ENCODE assay signal across 2 worm cellular contexts in genomic region chrIV:16776915-16777314, ce11.
A peak's percentile ranks its signal among the peaks of the same experiment; 100 is the strongest.
TF ChIP-seq lines count a peak whose summit lies in the region.

No protein-coding gene starts in this region.

TF ChIP-seq in whole organism, L4 larva, 104 proteins besides CTCF, POLR2A, EP300 and RAD21:
- TF ChIP-seq egl-27 (tag; optimal IDR thresholded peaks at IDR 0.05; lab: Kevin White, UChicago) (no peak), ceh-44 (GFP tag; IDR thresholded peaks at IDR 0.05; lab: Robert Waterston, UW) (no peak), aha-1 (tag; lab: Kevin White, UChicago) (no peak), ztf-11 (tag; optimal IDR thresholded peaks at IDR 0.05; lab: Kevin White, UChicago) (no peak), set-16 (GFP tag; IDR thresholded peaks at IDR 0.05; lab: Robert Waterston, UW) (peak; percentile 40; the same call in 1 of the 2 replicates), zfp-3 (GFP tag; conservative IDR thresholded peaks at IDR 0.05; lab: Robert Waterston, UW) (no peak), spr-1 (tag; optimal IDR thresholded peaks at IDR 0.05; lab: Kevin White, UChicago) (no peak), ceh-28 (tag; optimal IDR thresholded peaks at IDR 0.05; lab: Kevin White, UChicago) (no peak)

TF ChIP-seq in whole organism, mixed stage, embryonic, 35 proteins besides CTCF, POLR2A, EP300 and RAD21:
- TF ChIP-seq zip-8 (tag; optimal IDR thresholded peaks at IDR 0.05; lab: Kevin White, UChicago) (peak; percentile 99), hlh-1 (tag; optimal IDR thresholded peaks at IDR 0.05; lab: Kevin White, UChicago) (no peak)
